Worm (Caenorhabditis elegans) whole organism, L4 larva: Measurements from ENCODE around the gene C40C9.4.

Experiments used
- F10B5.3 ChIP-seq: sonication (generic microtip); optimal IDR thresholded peaks from 2 replicates; lab custom pipeline; 2016; ENCODE audit warnings: mild to moderate bottlenecking, missing genetic modification characterization, missing compliant biosample characterization
- T20F7.1 ChIP-seq: fragments of 200-800 bp; sonication (Bioruptor generic); optimal IDR thresholded peaks from 2 replicates; lab custom pipeline; 2018; ENCODE audit warnings: mild to moderate bottlenecking, missing genetic modification characterization, missing compliant biosample characterization
- Y5F2A.4 ChIP-seq: fragments of 200-800 bp; sonication (Bioruptor generic); optimal IDR thresholded peaks from 2 replicates; lab custom pipeline; 2018; ENCODE audit warnings: mild to moderate bottlenecking, missing genetic modification characterization, missing compliant biosample characterization
- Y75B8A.6 ChIP-seq: fragments of 200-800 bp; sonication (Bioruptor generic); IDR thresholded peaks from 2 replicates; pipeline ENCODE4 v1.3.6; 2022; ENCODE audit warnings: missing genetic modification reagents, missing genetic modification characterization, missing compliant biosample characterization
- ZK337.2 ChIP-seq: fragments of 200-800 bp; sonication (Bioruptor generic); IDR thresholded peaks from 2 replicates; pipeline ENCODE4 v1.3.6; 2022; ENCODE audit warnings: missing genetic modification reagents, missing genetic modification characterization, missing compliant biosample characterization
- ZK546.5 ChIP-seq, 2 experiments: sonication (generic microtip); optimal IDR thresholded peaks; 2 replicates each; lab custom pipeline; 2017; ENCODE audit warnings: missing biosample characterization in 2 of 2, missing genetic modification characterization in 2 of 2
- aha-1 ChIP-seq: fragments of 150-350 bp; peaks from one replicate; lab custom pipeline; 2014; ENCODE audit warnings: missing biosample characterization, missing genetic modification characterization
- aly-2 ChIP-seq: sonication (generic microtip); optimal IDR thresholded peaks from 2 replicates; lab custom pipeline; 2018; ENCODE audit warnings: missing biosample characterization, missing genetic modification characterization
- arid-1 ChIP-seq: fragments of 200-800 bp; sonication (Bioruptor generic); conservative IDR thresholded peaks from 2 replicates; pipeline ENCODE4 v1.3.6; 2022; ENCODE audit warnings: missing genetic modification reagents, missing genetic modification characterization, missing compliant biosample characterization
- attf-4 ChIP-seq: sonication (generic microtip); optimal IDR thresholded peaks from 3 replicates; lab custom pipeline; 2017; ENCODE audit warnings: missing biosample characterization, missing genetic modification characterization
- ceh-32 ChIP-seq: sonication (generic microtip); optimal IDR thresholded peaks from 2 replicates; lab custom pipeline; 2016; ENCODE audit warnings: mild to moderate bottlenecking, missing genetic modification characterization, missing compliant biosample characterization; ENCODE audit not compliant: poor library complexity
- ceh-82 ChIP-seq: sonication (generic microtip); optimal IDR thresholded peaks from 2 replicates; lab custom pipeline; 2017; ENCODE audit warnings: missing biosample characterization, missing genetic modification characterization
- cey-2 ChIP-seq: sonication (generic microtip); optimal IDR thresholded peaks from 3 replicates; lab custom pipeline; 2017; ENCODE audit warnings: missing genetic modification characterization, mild to moderate bottlenecking, missing compliant biosample characterization, antibody characterized with exemption, borderline replicate concordance; ENCODE audit not compliant: insufficient read depth
- ctbp-1 ChIP-seq: fragments of 200-800 bp; sonication (Bioruptor generic); IDR thresholded peaks from 2 replicates; pipeline ENCODE4 v1.3.6; 2022; ENCODE audit warnings: missing genetic modification reagents, missing genetic modification characterization, missing compliant biosample characterization
- daf-12 ChIP-seq: fragments of 150-350 bp; optimal IDR thresholded peaks from 2 replicates; lab custom pipeline; 2014; ENCODE audit warnings: missing biosample characterization, missing genetic modification reagents, missing genetic modification characterization
- daf-16 ChIP-seq, 3 experiments: sonication (generic microtip); optimal IDR thresholded peaks; 2 replicates each; lab custom pipeline; 2016 to 2017; ENCODE audit warnings: missing genetic modification characterization in 3 of 3, missing genetic modification reagents in 3 of 3, mild to moderate bottlenecking in 2 of 3, missing compliant biosample characterization in 2 of 3, missing biosample characterization in 1 of 3, moderate library complexity in 1 of 3
- daf-19 ChIP-seq: fragments of 200-800 bp; sonication (Bioruptor generic); conservative IDR thresholded peaks from 2 replicates; pipeline ENCODE4 v1.3.6; 2022; ENCODE audit warnings: missing genetic modification characterization, missing compliant biosample characterization
- dve-1 ChIP-seq: sonication (generic microtip); optimal IDR thresholded peaks from 2 replicates; lab custom pipeline; 2017; ENCODE audit warnings: antibody characterized with exemption, mild to moderate bottlenecking, missing genetic modification characterization, missing compliant biosample characterization; ENCODE audit not compliant: insufficient read depth
- egl-27 ChIP-seq: sonication (generic microtip); optimal IDR thresholded peaks from 3 replicates; lab custom pipeline; 2017; ENCODE audit warnings: missing biosample characterization, missing genetic modification reagents, missing genetic modification characterization
- egl-43 ChIP-seq: fragments of 200-800 bp; sonication (Bioruptor generic); IDR thresholded peaks from 2 replicates; pipeline ENCODE4 v1.3.6; 2022; ENCODE audit warnings: missing genetic modification reagents, missing genetic modification characterization, missing compliant biosample characterization
- fkh-10 ChIP-seq: fragments of 150-350 bp; optimal IDR thresholded peaks from 2 replicates; lab custom pipeline; 2014; ENCODE audit warnings: missing biosample characterization, missing genetic modification reagents, missing genetic modification characterization
- fos-1 ChIP-seq: fragments of 150-350 bp; optimal IDR thresholded peaks from 2 replicates; lab custom pipeline; 2014; ENCODE audit warnings: missing biosample characterization, missing genetic modification characterization
- gei-8 ChIP-seq: fragments of 200-800 bp; sonication (Bioruptor generic); optimal IDR thresholded peaks from 2 replicates; lab custom pipeline; 2018; ENCODE audit warnings: mild to moderate bottlenecking, missing genetic modification characterization, missing compliant biosample characterization
- hif-1 ChIP-seq, 2 experiments: sonication (generic microtip); optimal IDR thresholded peaks; 2 replicates each; lab custom pipeline; 2016 to 2017; ENCODE audit warnings: missing compliant biosample characterization in 2 of 2, missing genetic modification characterization in 2 of 2, missing genetic modification reagents in 2 of 2, missing genotype in 2 of 2, mild to moderate bottlenecking in 1 of 2
- hlh-30 ChIP-seq: sonication (generic microtip); optimal IDR thresholded peaks from 2 replicates; lab custom pipeline; 2017; ENCODE audit warnings: antibody characterized with exemption, mild to moderate bottlenecking, missing genetic modification characterization, missing compliant biosample characterization; ENCODE audit not compliant: insufficient read depth
- jun-1 ChIP-seq: fragments of 150-350 bp; optimal IDR thresholded peaks from 2 replicates; lab custom pipeline; 2014; ENCODE audit warnings: missing biosample characterization, missing genetic modification reagents, missing genetic modification characterization
- lim-7 ChIP-seq: fragments of 200-800 bp; sonication (Bioruptor generic); IDR thresholded peaks from 2 replicates; pipeline ENCODE4 v1.3.6; 2022; ENCODE audit warnings: missing genetic modification characterization, missing compliant biosample characterization
- madf-9 ChIP-seq: fragments of 200-800 bp; sonication (Bioruptor generic); conservative IDR thresholded peaks from 2 replicates; pipeline ENCODE4 v1.3.6; 2022; ENCODE audit warnings: missing genetic modification reagents, missing genetic modification characterization, missing compliant biosample characterization
- mes-2 ChIP-seq: sonication (generic microtip); optimal IDR thresholded peaks from 2 replicates; lab custom pipeline; 2016; ENCODE audit warnings: missing genotype, mild to moderate bottlenecking, missing genetic modification characterization, missing compliant biosample characterization; ENCODE audit not compliant: poor library complexity, severe bottlenecking
- mxl-2 ChIP-seq: fragments of 200-800 bp; sonication (Bioruptor generic); conservative IDR thresholded peaks from 2 replicates; pipeline ENCODE4 v1.3.6; 2022; ENCODE audit warnings: missing genetic modification reagents, missing genetic modification characterization, missing compliant biosample characterization
- mxl-3 ChIP-seq: fragments of 200-800 bp; sonication (Bioruptor generic); optimal IDR thresholded peaks from 2 replicates; lab custom pipeline; 2018; ENCODE audit warnings: mild to moderate bottlenecking, missing genetic modification characterization, missing compliant biosample characterization
- nhr-11 ChIP-seq: fragments of 150-350 bp; optimal IDR thresholded peaks from 2 replicates; lab custom pipeline; 2014; ENCODE audit warnings: missing biosample characterization, missing genetic modification characterization
- nhr-111 ChIP-seq: fragments of 200-800 bp; sonication (Bioruptor generic); optimal IDR thresholded peaks from 2 replicates; lab custom pipeline; 2018; ENCODE audit warnings: mild to moderate bottlenecking, missing genetic modification characterization, missing compliant biosample characterization
- nhr-25 ChIP-seq: sonication (generic microtip); optimal IDR thresholded peaks from 2 replicates; lab custom pipeline; 2017; ENCODE audit warnings: missing genetic modification characterization, mild to moderate bottlenecking, missing compliant biosample characterization, antibody characterized with exemption, moderate library complexity, borderline replicate concordance; ENCODE audit not compliant: insufficient read depth
- nhr-28 ChIP-seq: fragments of 150-350 bp; optimal IDR thresholded peaks from 2 replicates; lab custom pipeline; 2014; ENCODE audit warnings: missing biosample characterization, missing genetic modification characterization
- nhr-6 ChIP-seq: fragments of 150-350 bp; optimal IDR thresholded peaks from 2 replicates; lab custom pipeline; 2014; ENCODE audit warnings: missing biosample characterization, missing genetic modification characterization
- nhr-76 ChIP-seq: fragments of 150-350 bp; optimal IDR thresholded peaks from 2 replicates; lab custom pipeline; 2014; ENCODE audit warnings: missing biosample characterization, missing genetic modification characterization
- nhr-77 ChIP-seq: fragments of 150-350 bp; optimal IDR thresholded peaks from 2 replicates; lab custom pipeline; 2014; ENCODE audit warnings: missing biosample characterization, missing genetic modification characterization
- pha-4 ChIP-seq, 2 experiments: fragments of 150-350 bp in 1 of 2; fragments of 200-800 bp in 1 of 2; sonication (Bioruptor generic) in 1 of 2; IDR thresholded peaks in 1 of 2; optimal IDR thresholded peaks in 1 of 2; 2 replicates each; pipeline versions ENCODE4 v1.3.6 to Lab custom; 2014 to 2022; ENCODE audit warnings: missing genetic modification characterization in 2 of 2, missing genetic modification reagents in 2 of 2, missing biosample characterization in 1 of 2, missing compliant biosample characterization in 1 of 2
- saeg-2 ChIP-seq: fragments of 200-800 bp; sonication (Bioruptor generic); IDR thresholded peaks from 2 replicates; pipeline ENCODE4 v1.3.6; 2022; ENCODE audit warnings: missing genetic modification reagents, missing genetic modification characterization, missing compliant biosample characterization
- snpc-1.2 ChIP-seq: fragments of 200-800 bp; sonication (Bioruptor generic); IDR thresholded peaks from 2 replicates; pipeline ENCODE4 v1.3.6; 2022; ENCODE audit warnings: missing genetic modification reagents, missing genetic modification characterization, missing compliant biosample characterization
- spr-1 ChIP-seq: sonication (generic microtip); optimal IDR thresholded peaks from 2 replicates; lab custom pipeline; 2016; ENCODE audit warnings: mild to moderate bottlenecking, missing genetic modification characterization, missing compliant biosample characterization
- tra-1 ChIP-seq: fragments of 200-800 bp; sonication (Bioruptor generic); IDR thresholded peaks from 2 replicates; pipeline ENCODE4 v1.3.6; 2022; ENCODE audit warnings: missing genetic modification reagents, missing genetic modification characterization, missing compliant biosample characterization
- unc-130 ChIP-seq: sonication (generic microtip); optimal IDR thresholded peaks from 2 replicates; lab custom pipeline; 2016; ENCODE audit warnings: missing genetic modification reagents, missing genetic modification characterization, missing compliant biosample characterization
- unc-62 ChIP-seq, 3 experiments: fragments of 150-350 bp in 1 of 3; sonication (generic microtip); optimal IDR thresholded peaks in 2 of 3; peaks in 1 of 3; 1 replicate in 1 of 3; 2 replicates in 2 of 3; lab custom pipeline; 2014 to 2017; ENCODE audit warnings: missing biosample characterization in 3 of 3, missing genetic modification characterization in 3 of 3, missing genetic modification reagents in 3 of 3, missing genotype in 1 of 3
- zag-1 ChIP-seq: fragments of 150-350 bp; optimal IDR thresholded peaks from 2 replicates; lab custom pipeline; 2014; ENCODE audit warnings: missing biosample characterization, missing genetic modification characterization
- zfp-2 ChIP-seq: sonication (generic microtip); optimal IDR thresholded peaks from 2 replicates; lab custom pipeline; 2016; ENCODE audit warnings: mild to moderate bottlenecking, missing genetic modification characterization, missing compliant biosample characterization
- zip-11 ChIP-seq: fragments of 200-800 bp; sonication (Bioruptor generic); IDR thresholded peaks from 2 replicates; pipeline ENCODE4 v1.3.6; 2022; ENCODE audit warnings: missing genetic modification characterization, missing compliant biosample characterization
- ztf-11 ChIP-seq: fragments of 150-350 bp; optimal IDR thresholded peaks from 2 replicates; lab custom pipeline; 2014; ENCODE audit warnings: missing biosample characterization, missing genetic modification characterization

C40C9.4 gene

DNA sequence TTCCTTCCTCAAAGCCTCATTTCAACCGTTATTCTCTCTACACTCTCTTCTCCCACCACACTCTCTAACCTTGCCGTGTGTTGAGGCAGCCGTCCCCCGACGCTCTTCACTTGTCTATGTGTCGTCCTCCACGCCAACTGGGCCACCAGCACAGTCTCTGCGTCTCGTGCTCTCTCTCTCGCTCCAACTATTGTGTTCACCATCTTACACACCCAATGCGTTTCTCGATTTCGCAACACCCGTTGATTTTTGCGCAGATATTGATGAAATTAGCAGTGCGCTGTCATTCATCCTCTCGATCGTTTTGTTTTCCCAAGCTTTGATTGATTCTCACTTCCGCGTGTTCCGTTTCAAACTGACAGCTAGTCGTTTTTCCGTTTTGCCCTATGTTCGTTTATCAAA, 36.2 kb downstream of the C40C9.4 start (continued):
- TF ChIP-seq nhr-28 (tag; lab: Kevin White, UChicago) (peak; percentile 10), egl-27 (no peak), gei-8 (no peak), mxl-3 (peak; percentile 81), ceh-82 (no peak), aha-1 (tag; lab: Kevin White, UChicago) (peak; percentile 96), F10B5.3 (tag; lab: Kevin White, UChicago) (peak; percentile 59), mxl-2 (GFP tag; lab: Robert Waterston, UW) (no peak), daf-16 (GFP tag; optimal IDR thresholded peaks at IDR 0.05; lab: Kevin White, UChicago) (no peak), daf-16 (tag; optimal IDR thresholded peaks at IDR 0.05; lab: Kevin White, UChicago) (peak; percentile 27), nhr-77 (tag; lab: Kevin White, UChicago) (no peak), ZK546.5 (tag; optimal IDR thresholded peaks at IDR 0.05; lab: Kevin White, UChicago) (no peak), cey-2 (tag; lab: Kevin White, UChicago) (no peak), dve-1 (tag; lab: Kevin White, UChicago) (no peak), fkh-10 (peak; percentile 14), snpc-1.2 (GFP tag; lab: Robert Waterston, UW) (no peak), zag-1 (peak; percentile 7), mes-2 (tag; lab: Kevin White, UChicago) (peak; percentile 64), daf-12 (tag; lab: Kevin White, UChicago) (no peak), ceh-32 (tag; lab: Kevin White, UChicago) (no peak), pha-4 (GFP tag; IDR thresholded peaks at IDR 0.05; lab: Robert Waterston, UW) (no peak), pha-4 (tag; optimal IDR thresholded peaks at IDR 0.05; lab: Kevin White, UChicago) (no peak), ZK337.2 (GFP tag; lab: Robert Waterston, UW) (no peak), aly-2 (no peak), T20F7.1 (GFP tag; lab: Kevin White, UChicago) (no peak), lim-7 (no peak), arid-1 (GFP tag; lab: Robert Waterston, UW) (no peak), egl-43 (GFP tag; lab: Robert Waterston, UW) (peak; percentile 75), hif-1 (tag; optimal IDR thresholded peaks at IDR 0.05; lab: Kevin White, UChicago) (peak in 1 of 2 experiments; percentile 17), daf-19 (GFP tag; lab: Robert Waterston, UW) (no peak), zip-11 (GFP tag; lab: Robert Waterston, UW) (no peak), zfp-2 (tag; lab: Kevin White, UChicago) (no peak), nhr-25 (tag; lab: Kevin White, UChicago) (peak; percentile 7), spr-1 (peak; percentile 44), nhr-111 (GFP tag; lab: Kevin White, UChicago) (no peak), unc-62 (GFP tag; optimal IDR thresholded peaks at IDR 0.05 in 1 of 2; lab: Kevin White, UChicago) (peak in 1 of 2 experiments; percentile 98), unc-62 (tag; optimal IDR thresholded peaks at IDR 0.05; lab: Kevin White, UChicago) (no peak), madf-9 (GFP tag; lab: Robert Waterston, UW) (no peak), ztf-11 (tag; lab: Kevin White, UChicago) (no peak), nhr-6 (no peak), nhr-11 (tag; lab: Kevin White, UChicago) (no peak), attf-4 (tag; lab: Kevin White, UChicago) (no peak), saeg-2 (no peak), tra-1 (peak; percentile 27; the same call in 1 of the 2 replicates), ctbp-1 (0 out of 2 replicates have a peak, but pooled peaks have one; percentile 50), nhr-76 (tag; lab: Kevin White, UChicago) (no peak), Y75B8A.6 (no peak), fos-1 (tag; lab: Kevin White, UChicago) (no peak), hlh-30 (tag; lab: Kevin White, UChicago) (peak; percentile 58), unc-130 (GFP tag; lab: Kevin White, UChicago) (no peak), jun-1 (peak; percentile 6), Y5F2A.4 (GFP tag; lab: Kevin White, UChicago) (no peak)
